Worm (Caenorhabditis elegans) whole organism, dauer: ENCODE results near the gene F13E9.5.

Experiments
- unc-62 ChIP-seq: sonication (generic microtip); optimal IDR thresholded peaks from 2 replicates; lab custom pipeline; 2017; ENCODE audit warnings: missing biosample characterization, missing genetic modification reagents, missing genetic modification characterization

The F13E9.5 gene

DNA sequence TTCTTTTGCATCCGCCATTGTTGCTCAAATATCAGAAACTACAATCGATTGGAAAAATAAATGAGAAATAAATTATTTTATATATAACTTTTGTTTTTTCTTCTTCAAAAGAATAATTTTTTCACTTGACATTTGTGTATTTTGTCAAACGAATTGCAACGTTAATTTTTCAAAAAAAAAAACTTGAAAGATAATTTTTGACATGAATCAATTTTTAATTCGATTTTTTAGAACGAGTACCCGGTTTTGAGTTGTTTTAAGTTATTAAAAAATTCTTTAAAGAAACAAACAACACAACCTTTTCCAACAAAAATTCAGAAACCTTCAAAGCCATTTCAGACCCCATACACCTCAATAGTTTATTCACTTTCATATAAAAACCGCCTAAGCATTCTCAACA is at the start of gene F13E9.5:
Gene F13E9.5 (minus strand): TSS at position 101 of the 400 bp plus-strand sequence.
- no peak for TF ChIP-seq unc-62 (GFP tag; lab: Kevin White, UChicago)

DNA sequence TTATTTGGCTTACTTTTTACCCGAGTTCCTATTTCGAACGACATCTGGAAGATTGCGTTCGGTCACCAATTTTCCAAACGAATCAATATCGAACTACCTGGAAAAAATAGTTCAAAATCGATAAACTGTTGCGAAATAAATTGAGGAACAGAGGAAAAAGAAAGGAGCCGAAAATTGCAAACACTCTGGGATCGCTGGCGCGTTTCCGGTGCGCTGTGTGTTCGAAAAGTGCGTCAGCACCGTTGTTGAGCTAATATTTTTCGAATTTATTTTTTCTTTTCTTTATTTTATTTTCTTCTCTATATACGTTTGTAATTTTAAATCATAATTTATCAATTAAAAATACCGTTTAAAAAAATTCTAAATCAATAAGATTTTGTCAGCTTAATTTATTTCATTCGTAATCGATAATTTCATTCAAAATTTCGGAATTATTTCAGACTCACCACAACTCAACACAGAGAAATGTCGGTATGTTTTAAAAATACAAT is 48.9 kb upstream of the F13E9.5 start, which contains the start of the genes dnc-1 and lsm-7:
Gene dnc-1 (minus strand): TSS at position 142 of the 491 bp plus-strand sequence.
Gene lsm-7 (plus strand): TSS at position 441 of the 491 bp plus-strand sequence.
- no peak for TF ChIP-seq unc-62 (GFP tag; lab: Kevin White, UChicago)

DNA sequence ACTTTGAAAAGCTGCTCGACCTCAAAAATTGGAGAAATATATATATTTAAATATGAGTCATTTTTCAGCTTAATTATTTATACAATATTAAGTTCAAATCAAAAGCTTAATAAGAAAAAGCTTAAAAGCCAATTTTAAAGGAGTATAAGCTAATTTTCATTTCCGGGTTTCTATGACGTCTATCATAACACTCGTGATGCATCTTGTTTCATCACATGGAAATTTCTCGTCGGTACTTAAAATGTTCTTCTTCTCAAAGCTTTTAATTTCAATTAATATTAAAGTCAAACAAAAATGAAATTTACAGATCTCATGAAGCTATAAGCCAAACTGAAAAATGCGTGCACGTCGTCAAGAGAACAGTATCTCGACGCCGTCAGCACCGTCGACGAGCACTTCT is 35.6 kb upstream of the F13E9.5 start, which contains the start of gene rbr-2:
Gene rbr-2 (plus strand): TSS at position 301 of the 400 bp plus-strand sequence.
- TF ChIP-seq unc-62 (GFP tag; lab: Kevin White, UChicago), result no peak

DNA sequence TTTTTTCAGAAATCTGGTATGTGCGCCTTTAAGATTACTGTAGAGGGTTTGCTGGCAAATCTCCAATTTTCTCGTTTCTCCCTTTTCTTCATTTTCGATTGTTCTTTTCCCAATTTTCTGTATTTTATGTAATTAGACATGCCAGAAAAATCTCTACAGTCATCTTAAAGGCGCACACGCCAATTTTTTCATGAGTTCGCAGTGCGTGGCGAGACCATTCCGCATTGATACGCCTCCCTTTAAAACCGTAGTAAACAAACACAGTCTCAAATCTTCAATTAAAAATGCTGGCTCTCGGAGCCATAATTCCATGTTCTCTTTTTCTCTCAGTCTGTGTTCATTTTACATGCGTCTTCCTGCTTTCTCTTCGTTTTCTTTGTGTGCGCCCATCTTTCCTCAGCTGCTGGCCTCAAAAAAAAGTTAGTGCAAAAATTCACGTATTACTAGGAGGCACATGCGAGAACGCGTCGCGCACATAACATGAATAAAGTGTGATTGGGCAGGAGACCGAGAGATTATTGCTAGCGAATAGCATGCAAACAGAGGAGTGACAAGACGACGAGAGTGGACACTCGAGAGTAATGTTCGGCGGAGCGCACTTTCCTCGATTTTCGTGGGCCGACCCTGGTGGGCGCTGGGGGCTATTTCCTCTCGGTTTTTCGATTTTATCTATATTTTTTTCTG is 34.9 kb upstream of the F13E9.5 start:
- TF ChIP-seq unc-62 (GFP tag; lab: Kevin White, UChicago), result no peak

DNA sequence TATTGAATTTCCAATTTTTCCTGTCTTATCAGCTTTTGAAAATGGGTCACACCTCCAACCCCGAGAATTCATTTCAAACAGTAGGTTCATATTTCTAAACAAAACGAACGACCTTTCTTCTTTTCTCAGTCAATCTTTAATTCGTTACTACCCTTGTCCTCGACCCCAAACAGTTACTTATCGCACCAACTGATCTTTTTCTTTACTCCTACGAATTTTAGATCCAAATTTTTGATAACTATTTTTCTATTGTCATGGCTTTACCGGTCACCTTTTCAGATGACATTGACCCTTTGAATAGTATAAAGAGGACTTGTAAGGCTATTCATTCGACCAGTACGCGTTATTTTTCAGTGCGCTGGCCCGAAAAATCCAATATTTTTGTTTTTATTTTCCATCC is 32.0 kb upstream of the F13E9.5 start:
- TF ChIP-seq unc-62 (GFP tag; lab: Kevin White, UChicago), result no peak

DNA sequence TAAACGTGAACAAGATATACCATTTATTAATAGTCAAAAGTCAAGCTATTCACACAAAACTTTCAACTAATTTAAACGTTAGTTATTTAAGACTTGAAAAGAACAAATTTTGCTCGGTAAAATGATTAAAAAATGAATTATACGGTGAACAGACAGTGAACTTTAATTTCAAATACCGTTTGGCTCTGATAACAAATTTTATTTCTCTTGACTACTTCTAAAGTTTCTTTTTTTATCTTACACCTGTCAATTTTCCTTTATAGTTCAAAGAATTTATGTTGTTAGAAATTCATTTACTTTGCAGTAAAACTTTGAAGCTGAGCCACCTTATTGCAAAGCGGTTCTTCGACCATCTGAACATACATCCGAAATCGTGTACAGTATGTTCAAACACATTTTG is 31.2 kb upstream of the F13E9.5 start, which contains the start of gene ZK593.3:
Gene ZK593.3 (plus strand): TSS at position 301 of the 400 bp plus-strand sequence.
- TF ChIP-seq unc-62 (GFP tag; lab: Kevin White, UChicago), result no peak

DNA sequence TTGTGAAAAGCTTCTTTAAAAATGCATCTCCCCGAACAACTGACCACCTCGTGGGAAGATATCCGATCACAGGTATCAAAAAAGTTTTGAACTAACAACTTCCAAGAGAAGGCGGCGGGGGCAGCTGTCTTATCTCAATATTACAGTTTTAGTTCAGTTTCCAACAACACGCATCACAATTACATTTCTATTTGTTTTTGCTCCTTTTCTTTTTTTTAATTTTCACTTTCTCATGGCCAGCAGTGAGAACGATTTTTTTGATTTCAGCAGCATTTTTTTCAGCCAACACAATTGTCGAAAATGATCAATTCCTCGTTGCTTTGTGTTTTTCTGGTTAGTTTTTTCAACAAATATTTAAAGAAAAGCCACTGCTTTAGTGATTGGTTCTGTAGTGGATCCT is 28.9 kb upstream of the F13E9.5 start, which contains the start of gene ZK593.2:
Gene ZK593.2 (plus strand): TSS at position 301 of the 400 bp plus-strand sequence.
- no peak for TF ChIP-seq unc-62 (GFP tag; lab: Kevin White, UChicago)

DNA sequence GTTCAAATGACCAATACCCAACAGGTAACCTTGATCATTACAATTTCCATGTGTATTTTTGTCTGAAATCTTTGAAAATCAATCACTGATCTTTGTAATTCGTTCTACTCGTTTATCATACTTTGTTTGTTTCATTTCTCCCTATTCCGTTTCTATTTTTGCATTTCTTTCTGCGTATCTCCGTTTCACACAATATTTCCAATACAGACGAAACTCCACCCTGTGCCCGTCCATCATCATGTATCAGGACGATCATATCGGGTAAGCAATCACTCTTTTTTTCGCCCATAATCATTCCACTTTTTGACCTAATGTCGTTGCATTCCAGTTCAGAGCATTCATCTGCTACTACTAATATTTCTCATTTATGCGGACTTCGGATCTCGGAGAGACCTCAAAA is 25.5 kb upstream of the F13E9.5 start, which contains the start of gene pyk-2:
Gene pyk-2 (plus strand): TSS at position 206 of the 400 bp plus-strand sequence.
- TF ChIP-seq unc-62 (GFP tag; lab: Kevin White, UChicago), result no peak

DNA sequence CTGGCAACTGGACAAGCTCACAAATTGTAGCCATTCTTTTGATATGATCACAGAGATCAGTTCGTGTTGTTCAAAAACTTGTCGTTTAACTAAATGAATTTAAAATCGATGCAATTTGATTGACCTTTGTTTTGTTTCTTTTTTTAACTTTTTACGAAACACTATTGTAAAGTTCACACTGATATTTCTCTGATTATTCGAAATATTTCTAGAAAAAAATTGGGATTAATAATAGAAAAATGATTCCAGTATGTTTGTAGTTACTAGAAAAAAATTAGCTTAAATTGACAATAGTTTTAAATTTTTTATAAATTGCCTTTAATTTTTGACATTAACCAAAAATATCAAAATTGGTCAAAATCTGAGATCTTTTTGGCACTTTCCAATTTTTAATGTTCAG is 25.0 kb upstream of the F13E9.5 start, which contains the start of gene ZK596.2:
Gene ZK596.2 (minus strand): TSS at position 101 of the 400 bp plus-strand sequence.
- TF ChIP-seq unc-62 (GFP tag; lab: Kevin White, UChicago), result no peak

DNA sequence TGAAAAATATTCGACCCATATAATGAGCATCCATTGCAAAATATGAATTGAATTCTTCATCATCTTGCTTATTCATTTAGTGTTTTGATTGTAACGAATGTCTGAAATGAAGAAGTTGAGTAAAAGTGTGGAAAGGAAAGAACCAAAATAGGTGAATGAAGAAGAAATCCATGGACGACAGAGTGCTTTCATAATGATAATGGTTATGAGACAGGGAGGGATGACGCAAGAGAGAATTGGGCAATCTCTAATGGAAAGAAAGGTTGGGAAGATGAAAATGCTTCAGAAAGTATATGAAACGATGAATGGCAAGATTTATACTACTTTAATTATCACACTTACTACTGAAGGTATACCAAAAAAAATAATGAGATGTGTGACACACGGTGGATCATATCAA is 20.1 kb upstream of the F13E9.5 start, which contains the start of gene ZK596.3:
Gene ZK596.3 (minus strand): TSS at position 101 of the 400 bp plus-strand sequence.
- no peak for TF ChIP-seq unc-62 (GFP tag; lab: Kevin White, UChicago)

DNA sequence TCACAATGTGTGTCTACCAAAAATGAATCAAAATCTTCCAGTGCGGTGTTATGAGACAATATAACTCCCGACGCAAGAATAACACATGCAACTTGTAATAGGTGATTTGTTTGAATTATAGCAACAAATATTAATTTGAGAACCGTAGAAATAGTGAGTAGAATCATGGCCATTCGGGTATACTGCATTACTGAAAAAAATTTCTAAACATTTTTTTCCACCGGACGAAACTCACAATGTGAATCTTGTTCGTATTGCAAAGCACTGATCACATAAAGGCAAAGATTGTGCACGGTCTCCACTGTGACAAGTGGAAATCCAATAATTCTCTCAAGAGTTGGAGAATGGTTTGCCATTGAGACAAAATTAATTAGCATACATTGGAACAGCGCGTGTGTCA is 18.3 kb upstream of the F13E9.5 start:
- TF ChIP-seq unc-62 (GFP tag; lab: Kevin White, UChicago), result no peak

DNA sequence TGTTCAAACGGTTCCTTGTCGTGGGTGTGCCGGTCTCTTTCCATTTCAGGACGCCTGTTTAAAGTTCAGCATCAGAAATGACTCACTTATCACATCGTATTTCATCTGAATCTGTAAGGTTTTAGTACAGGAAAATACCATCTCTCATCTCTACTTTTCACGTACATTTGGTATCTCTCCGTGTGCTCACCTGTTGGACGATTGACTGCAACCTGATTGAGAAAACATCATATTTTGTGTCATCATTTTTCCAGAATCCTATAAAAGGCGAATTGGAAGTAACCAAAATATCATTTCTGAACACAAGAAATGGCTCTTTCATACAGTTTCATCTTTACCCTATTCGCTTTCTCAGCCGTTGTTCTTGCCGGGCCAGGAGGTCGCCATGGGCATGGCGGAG is 15.9 kb upstream of the F13E9.5 start, which contains the start of gene srlf-30:
Gene srlf-30 (plus strand): TSS at position 301 of the 400 bp plus-strand sequence.
- no peak for TF ChIP-seq unc-62 (GFP tag; lab: Kevin White, UChicago)

DNA sequence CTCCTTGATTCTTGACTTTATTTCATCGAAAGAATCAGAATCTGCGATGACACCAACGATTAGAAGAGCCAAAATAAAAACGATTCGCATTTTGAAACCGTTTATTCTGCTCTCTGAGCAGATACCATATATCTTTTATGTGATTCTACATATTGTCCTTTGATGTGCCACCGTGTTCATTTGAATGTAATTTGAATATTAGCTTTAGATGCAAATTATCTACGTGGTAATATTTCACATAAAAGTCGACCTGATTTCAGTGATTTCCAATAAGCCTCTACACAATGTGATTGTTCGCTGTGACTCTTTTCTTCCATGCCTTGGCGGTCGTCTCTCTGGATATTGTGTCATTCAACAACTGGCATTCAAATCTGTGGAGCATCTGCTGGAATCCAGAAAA is 14.9 kb upstream of the F13E9.5 start, which contains the start of the genes F13E9.9 and F13E9.19:
Gene F13E9.9 (minus strand): TSS at position 101 of the 400 bp plus-strand sequence.
Gene F13E9.19 (plus strand): TSS at position 316 of the 400 bp plus-strand sequence.
- no peak for TF ChIP-seq unc-62 (GFP tag; lab: Kevin White, UChicago)

DNA sequence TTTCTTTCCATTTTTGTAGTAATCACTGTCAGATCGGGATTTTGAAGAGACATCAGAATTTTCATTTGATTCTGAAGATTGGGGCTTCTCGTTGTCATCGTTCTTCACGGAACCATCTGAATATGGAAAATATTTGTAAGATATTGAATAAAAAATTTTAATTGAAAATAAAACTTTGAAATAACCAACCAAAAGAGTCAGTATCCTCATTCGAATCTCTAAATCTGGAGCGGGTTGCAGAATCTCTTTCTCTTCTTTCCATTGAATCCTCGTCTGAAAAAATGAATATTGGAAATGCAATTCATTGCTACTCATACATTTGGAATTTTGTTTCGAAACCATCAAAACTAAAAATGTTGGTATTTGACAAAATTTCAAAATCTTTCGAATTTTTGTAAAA is 14.0 kb upstream of the F13E9.5 start:
- no peak for TF ChIP-seq unc-62 (GFP tag; lab: Kevin White, UChicago)

DNA sequence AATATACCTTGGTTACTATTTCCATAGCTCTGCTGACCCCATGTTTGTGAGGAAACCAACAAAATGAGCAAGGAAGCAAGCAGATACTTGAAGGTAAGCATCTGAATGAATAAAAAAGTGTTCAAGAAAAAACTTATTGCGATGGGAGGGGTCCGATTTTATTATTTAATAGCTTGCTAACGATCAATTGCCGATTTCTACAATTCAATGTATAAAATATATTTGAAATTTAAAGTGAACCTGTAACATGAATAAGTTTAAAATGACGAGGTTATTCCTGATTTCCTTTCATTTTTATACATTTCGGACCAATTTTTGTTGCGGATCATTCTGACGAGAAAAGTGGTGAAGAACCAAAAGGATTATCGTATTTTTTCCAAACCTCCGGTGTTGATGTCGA is 12.3 kb upstream of the F13E9.5 start, which contains the start of gene srlf-13:
Gene srlf-13 (minus strand): TSS at position 101 of the 400 bp plus-strand sequence.
- TF ChIP-seq unc-62 (GFP tag; lab: Kevin White, UChicago), result no peak

DNA sequence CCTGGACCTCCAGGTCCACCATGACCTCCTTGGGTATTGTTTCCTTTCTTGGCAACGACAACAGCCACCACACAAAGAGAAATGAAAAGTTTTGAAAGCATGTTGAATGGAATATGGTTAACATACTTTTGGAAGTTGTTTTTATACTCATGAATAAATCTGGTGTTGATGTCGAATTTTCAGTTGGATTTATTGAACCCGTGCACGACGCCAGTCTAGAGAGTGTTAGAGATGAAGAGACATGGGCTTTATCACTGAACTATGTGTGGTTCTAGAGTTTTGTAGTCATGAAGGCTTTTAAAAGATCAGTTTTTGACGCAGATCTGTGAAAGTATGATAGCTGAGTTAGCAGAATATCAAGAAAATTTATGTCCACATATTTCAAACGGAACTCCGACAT is 10.1 kb upstream of the F13E9.5 start, which contains the start of gene srlf-14:
Gene srlf-14 (minus strand): TSS at position 101 of the 400 bp plus-strand sequence.
- TF ChIP-seq unc-62 (GFP tag; lab: Kevin White, UChicago), result no peak
